Fruit fly (Drosophila melanogaster) whole organism, embryonic: ENCODE results near the gene CG3603.

Source experiments
- ATbp ChIP-seq: fragments of 200-800 bp; sonication (Bioruptor generic); optimal IDR thresholded peaks from 2 replicates; lab custom pipeline; 2017; ENCODE audit warnings: missing biosample characterization, mild to moderate bottlenecking, missing genetic modification characterization, missing genetic modification reagents
- Atf3 ChIP-seq: fragments of 200-800 bp; sonication (Bioruptor generic); optimal IDR thresholded peaks from 3 replicates; lab custom pipeline; 2016; ENCODE audit warnings: missing biosample characterization, missing genetic modification characterization
- BtbVII ChIP-seq: fragments of 200-800 bp; sonication (Bioruptor generic); optimal IDR thresholded peaks from 3 replicates; lab custom pipeline; 2017; ENCODE audit warnings: missing biosample characterization, mild to moderate bottlenecking, missing genetic modification characterization
- CG10267 ChIP-seq: fragments of 200-800 bp; sonication (Bioruptor generic); optimal IDR thresholded peaks from 2 replicates; lab custom pipeline; 2018; ENCODE audit warnings: missing biosample characterization, mild to moderate bottlenecking, missing genetic modification characterization, moderate library complexity
- CG11695 ChIP-seq: fragments of 200-800 bp; sonication (Bioruptor generic); IDR thresholded peaks from 3 replicates; pipeline ENCODE4 v1.3.6; 2022; ENCODE audit warnings: missing biosample characterization, missing genetic modification characterization
- CG12299 ChIP-seq: fragments of 200-800 bp; sonication (Bioruptor generic); optimal IDR thresholded peaks from 2 replicates; lab custom pipeline; 2018; ENCODE audit warnings: missing biosample characterization, mild to moderate bottlenecking, missing genetic modification characterization
- CG1233 ChIP-seq: fragments of 200-800 bp; sonication (Bioruptor generic); optimal IDR thresholded peaks from 4 replicates; lab custom pipeline; 2018; ENCODE audit warnings: missing biosample characterization, mild to moderate bottlenecking, missing genetic modification characterization
- CG12659 ChIP-seq: fragments of 200-800 bp; sonication (Bioruptor generic); optimal IDR thresholded peaks from 3 replicates; lab custom pipeline; 2017; ENCODE audit warnings: mild to moderate bottlenecking, missing biosample characterization, missing genetic modification reagents, missing genetic modification characterization
- CG1529 ChIP-seq: fragments of 200-800 bp; sonication (Bioruptor generic); optimal IDR thresholded peaks from 3 replicates; lab custom pipeline; 2018; ENCODE audit warnings: missing biosample characterization, missing genetic modification characterization
- CG15514 ChIP-seq: fragments of 200-800 bp; sonication (Bioruptor generic); optimal IDR thresholded peaks from 3 replicates; lab custom pipeline; 2017; ENCODE audit warnings: missing biosample characterization, missing genetic modification characterization, mild to moderate bottlenecking, moderate library complexity, missing genetic modification reagents
- CG1832 ChIP-seq: fragments of 200-800 bp; sonication (Bioruptor generic); optimal IDR thresholded peaks from 2 replicates; lab custom pipeline; 2017; ENCODE audit warnings: missing biosample characterization, mild to moderate bottlenecking, missing genetic modification characterization, inconsistent platforms
- CG31388 ChIP-seq: fragments of 200-800 bp; sonication (Bioruptor generic); optimal IDR thresholded peaks from 2 replicates; lab custom pipeline; 2016; ENCODE audit warnings: missing biosample characterization, missing genetic modification characterization
- CG31441 ChIP-seq: fragments of 200-800 bp; sonication (Bioruptor generic); IDR thresholded peaks from 2 replicates; pipeline ENCODE4 v1.3.6; 2022; ENCODE audit warnings: missing biosample characterization, missing genetic modification characterization
- CG3163 ChIP-seq: fragments of 200-800 bp; sonication (Bioruptor generic); optimal IDR thresholded peaks from 3 replicates; lab custom pipeline; 2016; ENCODE audit warnings: missing biosample characterization, missing genetic modification characterization
- CG34376 ChIP-seq: fragments of 200-800 bp; sonication (Bioruptor generic); optimal IDR thresholded peaks from 2 replicates; lab custom pipeline; 2018; ENCODE audit warnings: missing biosample characterization, mild to moderate bottlenecking, missing genetic modification characterization
- CG4328 ChIP-seq: fragments of 200-800 bp; sonication (Bioruptor generic); optimal IDR thresholded peaks from 3 replicates; lab custom pipeline; 2017; ENCODE audit warnings: missing biosample characterization, missing genetic modification reagents, missing genetic modification characterization
- CG43689 ChIP-seq: fragments of 200-800 bp; sonication (Bioruptor generic); IDR thresholded peaks from 2 replicates; pipeline ENCODE4 v1.3.6; 2022; ENCODE audit warnings: missing biosample characterization, missing genetic modification characterization
- CG4424 ChIP-seq: fragments of 200-800 bp; sonication (Bioruptor generic); optimal IDR thresholded peaks from 3 replicates; lab custom pipeline; 2016; ENCODE audit warnings: missing biosample characterization, missing genetic modification characterization
- CG5953 ChIP-seq: fragments of 200-800 bp; sonication (Bioruptor generic); IDR thresholded peaks from 2 replicates; pipeline ENCODE4 v1.3.6; 2022; ENCODE audit warnings: missing biosample characterization, missing genetic modification characterization
- CG6813 ChIP-seq: fragments of 200-800 bp; sonication (Bioruptor generic); optimal IDR thresholded peaks from 2 replicates; lab custom pipeline; 2017; ENCODE audit warnings: missing biosample characterization, missing genetic modification characterization, mild to moderate bottlenecking, moderate library complexity, missing genetic modification reagents
- CG8089 ChIP-seq: fragments of 200-800 bp; sonication (Bioruptor generic); optimal IDR thresholded peaks from 3 replicates; lab custom pipeline; 2016; ENCODE audit warnings: missing biosample characterization, missing genetic modification characterization
- CG9727 ChIP-seq: fragments of 200-800 bp; sonication (Bioruptor generic); optimal IDR thresholded peaks from 3 replicates; lab custom pipeline; 2017; ENCODE audit warnings: missing biosample characterization, mild to moderate bottlenecking, missing genetic modification characterization
- CTCF ChIP-seq: fragments of 200-800 bp; sonication (Bioruptor generic); optimal IDR thresholded peaks from 2 replicates; lab custom pipeline; 2017; ENCODE audit warnings: missing biosample characterization, mild to moderate bottlenecking, missing genetic modification characterization, moderate library complexity
- CkIIα-i1 ChIP-seq: fragments of 200-800 bp; sonication (Bioruptor generic); IDR thresholded peaks from 2 replicates; pipeline ENCODE4 v1.3.6; 2022; ENCODE audit warnings: missing biosample characterization, missing genetic modification characterization
- Dip3 ChIP-seq: fragments of 200-800 bp; sonication (Bioruptor generic); optimal IDR thresholded peaks from 3 replicates; lab custom pipeline; 2016; ENCODE audit warnings: missing biosample characterization, missing genetic modification characterization
- Drgx ChIP-seq: fragments of 200-800 bp; sonication (Bioruptor generic); IDR thresholded peaks from 2 replicates; pipeline ENCODE4 v1.3.6; 2022; ENCODE audit warnings: missing biosample characterization, missing genetic modification characterization
- Hmr ChIP-seq: fragments of 200-800 bp; sonication (Bioruptor generic); optimal IDR thresholded peaks from 3 replicates; lab custom pipeline; 2017; ENCODE audit warnings: mild to moderate bottlenecking, missing biosample characterization, missing genetic modification reagents, missing genetic modification characterization
- MBD-R2 ChIP-seq: fragments of 200-800 bp; sonication (Bioruptor generic); IDR thresholded peaks from 2 replicates; pipeline ENCODE4 v1.3.6; 2022; ENCODE audit warnings: missing biosample characterization, missing genetic modification characterization
- Myb ChIP-seq: fragments of 200-800 bp; sonication (Bioruptor generic); optimal IDR thresholded peaks from 2 replicates; lab custom pipeline; 2016; ENCODE audit warnings: missing biosample characterization, missing genetic modification characterization
- Nf-YB ChIP-seq: fragments of 200-800 bp; sonication (Bioruptor generic); optimal IDR thresholded peaks from 3 replicates; lab custom pipeline; 2019; ENCODE audit warnings: missing biosample characterization, mild to moderate bottlenecking, missing genetic modification characterization, moderate library complexity
- PHDP ChIP-seq: fragments of 200-800 bp; sonication (Bioruptor generic); optimal IDR thresholded peaks from 3 replicates; lab custom pipeline; 2018; ENCODE audit warnings: missing biosample characterization, mild to moderate bottlenecking, missing genetic modification characterization, moderate library complexity
- Sin3A ChIP-seq: fragments of >200 bp; optimal IDR thresholded peaks from 2 replicates; lab custom pipeline; 2018
- Sry-β ChIP-seq: fragments of 200-800 bp; sonication (Bioruptor generic); optimal IDR thresholded peaks from 2 replicates; lab custom pipeline; 2018; ENCODE audit warnings: missing biosample characterization, mild to moderate bottlenecking, missing genetic modification characterization, moderate library complexity
- ato ChIP-seq: fragments of 200-800 bp; sonication (Bioruptor generic); IDR thresholded peaks from 2 replicates; pipeline ENCODE4 v1.3.6; 2022; ENCODE audit warnings: missing biosample characterization, missing genetic modification characterization; ENCODE audit not compliant: partially characterized antibody
- br ChIP-seq: fragments of >200 bp; optimal IDR thresholded peaks from 2 replicates; lab custom pipeline; 2017
- croc ChIP-seq: fragments of 200-800 bp; sonication (Bioruptor generic); conservative IDR thresholded peaks from 3 replicates; pipeline ENCODE4 v1.3.6; 2022; ENCODE audit warnings: missing biosample characterization, missing genetic modification characterization
- dati ChIP-seq: fragments of 200-800 bp; sonication (Bioruptor generic); IDR thresholded peaks from 2 replicates; pipeline ENCODE4 v1.3.6; 2022; ENCODE audit warnings: missing biosample characterization, missing genetic modification characterization
- dpn ChIP-seq, 2 experiments: fragments of 200-800 bp; sonication (Bioruptor generic); optimal IDR thresholded peaks; 3 replicates each; lab custom pipeline; 2016; ENCODE audit warnings: missing biosample characterization in 2 of 2, missing genetic modification characterization in 2 of 2
- dysf ChIP-seq: fragments of 200-800 bp; sonication (Bioruptor generic); IDR thresholded peaks from 3 replicates; pipeline ENCODE4 v1.3.6; 2022; ENCODE audit warnings: missing biosample characterization, missing genetic modification characterization
- en ChIP-seq: fragments of 200-800 bp; sonication (Bioruptor generic); optimal IDR thresholded peaks from 2 replicates; lab custom pipeline; 2016; ENCODE audit warnings: missing biosample characterization, missing genetic modification characterization
- eyg ChIP-seq: fragments of 200-800 bp; sonication (Bioruptor generic); optimal IDR thresholded peaks from 3 replicates; lab custom pipeline; 2016; ENCODE audit warnings: missing biosample characterization, missing genetic modification characterization
- gcm2 ChIP-seq: fragments of 200-800 bp; sonication (Bioruptor generic); optimal IDR thresholded peaks from 2 replicates; lab custom pipeline; 2016; ENCODE audit warnings: missing biosample characterization, missing genetic modification characterization
- grn ChIP-seq: fragments of 200-800 bp; sonication (Bioruptor generic); optimal IDR thresholded peaks from 3 replicates; lab custom pipeline; 2017; ENCODE audit warnings: missing biosample characterization, missing genetic modification characterization
- hth ChIP-seq: fragments of >200 bp; optimal IDR thresholded peaks from 2 replicates; lab custom pipeline; 2017; ENCODE audit warnings: inconsistent platforms
- jigr1 ChIP-seq: fragments of 200-800 bp; sonication (Bioruptor generic); IDR thresholded peaks from 3 replicates; pipeline ENCODE4 v1.3.6; 2022; ENCODE audit warnings: missing biosample characterization, missing genetic modification characterization
- jumu ChIP-seq: fragments of 200-800 bp; sonication (Bioruptor generic); optimal IDR thresholded peaks from 3 replicates; lab custom pipeline; 2016; ENCODE audit warnings: missing biosample characterization, missing genetic modification characterization
- phol ChIP-seq: fragments of 200-800 bp; sonication (Bioruptor generic); optimal IDR thresholded peaks from 3 replicates; lab custom pipeline; 2018; ENCODE audit warnings: missing biosample characterization, mild to moderate bottlenecking, missing genetic modification characterization, moderate library complexity
- ranshi ChIP-seq: fragments of 200-800 bp; sonication (Bioruptor generic); IDR thresholded peaks from 2 replicates; pipeline ENCODE4 v1.3.6; 2022; ENCODE audit warnings: missing biosample characterization, missing genetic modification characterization
- row ChIP-seq: fragments of 200-800 bp; sonication (Bioruptor generic); IDR thresholded peaks from 3 replicates; pipeline ENCODE4 v1.3.6; 2022; ENCODE audit warnings: missing biosample characterization, missing genetic modification characterization
- sna ChIP-seq: fragments of 200-800 bp; sonication (Bioruptor generic); IDR thresholded peaks from 2 replicates; pipeline ENCODE4 v1.3.6; 2022; ENCODE audit warnings: missing biosample characterization, missing genetic modification characterization; ENCODE audit not compliant: partially characterized antibody
- tap ChIP-seq: fragments of 200-800 bp; optimal IDR thresholded peaks from 3 replicates; lab custom pipeline; 2019; ENCODE audit warnings: missing biosample characterization, mild to moderate bottlenecking, missing genetic modification characterization, moderate library complexity
- tup ChIP-seq: fragments of 200-800 bp; sonication (Bioruptor generic); optimal IDR thresholded peaks from 2 replicates; lab custom pipeline; 2016; ENCODE audit warnings: missing biosample characterization, mild to moderate bottlenecking, missing genetic modification characterization, moderate library complexity
- unpg ChIP-seq: fragments of 200-800 bp; sonication (Bioruptor generic); optimal IDR thresholded peaks from 3 replicates; lab custom pipeline; 2018; ENCODE audit warnings: missing biosample characterization, mild to moderate bottlenecking, missing genetic modification characterization, moderate library complexity

CG3603 gene

DNA sequence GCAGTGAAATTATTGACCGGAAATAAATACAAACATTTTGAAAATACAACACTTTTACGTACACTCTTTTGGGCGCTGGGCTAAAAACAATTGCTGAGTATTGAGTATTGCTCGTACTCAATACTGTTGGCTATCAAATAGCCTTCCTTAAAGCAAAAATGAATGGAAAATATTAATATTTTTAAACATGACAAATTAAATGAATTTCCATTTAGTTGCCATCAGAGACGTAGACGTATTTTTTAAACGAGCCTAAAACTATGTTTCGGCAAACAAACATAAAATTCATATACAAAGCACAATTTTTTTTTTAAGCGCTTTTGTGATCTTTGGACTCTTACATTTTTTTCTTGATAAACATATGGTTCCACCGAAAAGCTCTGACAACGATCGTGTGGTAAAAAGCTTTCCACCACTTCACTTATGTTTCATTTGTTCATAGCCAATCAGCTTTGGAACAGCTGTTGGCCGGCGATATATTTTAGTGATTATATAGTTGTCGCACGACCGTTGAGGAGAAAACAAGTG, at the start of gene CG3603 (continued):
- TF ChIP-seq CG1832 (GFP tag; lab: Kevin White, UChicago) = no peak
- TF ChIP-seq Hmr (GFP tag; lab: Kevin White, UChicago) = peak; percentile 52
- TF ChIP-seq ATbp = peak; percentile 14
- no peak for TF ChIP-seq row (GFP tag; lab: Robert Waterston, UW)
- peak; percentile 38 for TF ChIP-seq BtbVII (GFP tag; lab: Kevin White, UChicago)
- TF ChIP-seq ranshi (GFP tag; lab: Robert Waterston, UW) = no peak
- no peak for TF ChIP-seq CG1529 (GFP tag; lab: Kevin White, UChicago)
- no peak for TF ChIP-seq dpn (GFP tag; optimal IDR thresholded peaks at IDR 0.05; lab: Kevin White, UChicago)
- TF ChIP-seq CG34376 (GFP tag; lab: Kevin White, UChicago) = peak; percentile 73
- no peak for TF ChIP-seq jumu (GFP tag; lab: Kevin White, UChicago)
- no peak for TF ChIP-seq phol (tag; lab: Kevin White, UChicago)
- 0 out of 2 replicates have a peak, but pooled peaks have one; percentile 6 for TF ChIP-seq MBD-R2
- peak; percentile 28; the same call in 1 of the 2 replicates for TF ChIP-seq CG31441 (GFP tag; lab: Robert Waterston, UW)
- TF ChIP-seq Nf-YB (GFP tag; lab: Kevin White, UChicago) = peak; percentile 67
- no peak for TF ChIP-seq jigr1
- no peak for TF ChIP-seq dysf (GFP tag; lab: Robert Waterston, UW)
- TF ChIP-seq CG4424 (GFP tag; lab: Kevin White, UChicago) = no peak
- no peak for TF ChIP-seq unpg
- TF ChIP-seq Myb (GFP tag; lab: Kevin White, UChicago) = no peak
- TF ChIP-seq CG1233 = peak; percentile 3
- no peak for TF ChIP-seq en (GFP tag; lab: Kevin White, UChicago)
- peak; percentile 8 for TF ChIP-seq CG15514 (GFP tag; lab: Kevin White, UChicago)
- TF ChIP-seq Sry-β = no peak
- TF ChIP-seq CTCF (GFP tag; lab: Kevin White, UChicago) = peak; percentile 70
- TF ChIP-seq CG12299 (tag; lab: Kevin White, UChicago) = peak; percentile 11
- no peak for TF ChIP-seq CkIIα-i1
- TF ChIP-seq tap (tag; lab: Kevin White, UChicago) = no peak
- TF ChIP-seq ato (GFP tag; lab: Robert Waterston, UW) = no peak
- TF ChIP-seq hth (lab: Kevin White, UChicago) = no peak
- peak; percentile 7 for TF ChIP-seq CG12659 (GFP tag; lab: Kevin White, UChicago)
- TF ChIP-seq CG3163 = no peak
- TF ChIP-seq br (lab: Kevin White, UChicago) = no peak
- TF ChIP-seq CG6813 (GFP tag; lab: Kevin White, UChicago) = peak; percentile 37
- no peak for TF ChIP-seq eyg (GFP tag; lab: Kevin White, UChicago)
- no peak for TF ChIP-seq CG43689 (GFP tag; lab: Robert Waterston, UW)
- TF ChIP-seq CG4328 = peak; percentile 17
- TF ChIP-seq Sin3A (lab: Kevin White, UChicago) = no peak
- TF ChIP-seq Drgx (GFP tag; lab: Robert Waterston, UW) = peak; percentile 74
- TF ChIP-seq CG31388 = no peak
- no peak for TF ChIP-seq Atf3 (GFP tag; lab: Kevin White, UChicago)
- no peak for TF ChIP-seq croc (GFP tag; lab: Robert Waterston, UW)
- TF ChIP-seq PHDP (tag; lab: Kevin White, UChicago) = no peak
- TF ChIP-seq CG5953 (GFP tag; lab: Robert Waterston, UW) = no peak
- peak; percentile 17 for TF ChIP-seq CG9727 (GFP tag; lab: Kevin White, UChicago)
- TF ChIP-seq grn (GFP tag; lab: Kevin White, UChicago) = peak; percentile 78
- TF ChIP-seq Dip3 = no peak
- no peak for TF ChIP-seq tup (GFP tag; lab: Kevin White, UChicago)
- no peak for TF ChIP-seq CG10267
- TF ChIP-seq sna (GFP tag; lab: Robert Waterston, UW) = no peak
- TF ChIP-seq dati (GFP tag; lab: Robert Waterston, UW) = no peak
- no peak for TF ChIP-seq gcm2
- no peak for TF ChIP-seq CG11695 (GFP tag; lab: Robert Waterston, UW)
- no peak for TF ChIP-seq CG8089
